Worm (Caenorhabditis elegans): Measurements from ENCODE around the gene ent-5.

ce11 chrX:4609635-4610034, 39.4 kb downstream of the ent-5 start:
- TF ChIP-seq snpc-4 (tag; optimal IDR thresholded peaks at IDR 0.05) = no peak
- no peak for TF ChIP-seq nhr-76 (tag; optimal IDR thresholded peaks at IDR 0.05)
- TF ChIP-seq ztf-11 (tag; optimal IDR thresholded peaks at IDR 0.05) = no peak
- TF ChIP-seq mes-2 (tag; optimal IDR thresholded peaks at IDR 0.05; ENCODE audit: poor library complexity, severe bottlenecking) = no peak
- no peak for TF ChIP-seq unc-39 (tag; optimal IDR thresholded peaks at IDR 0.05)
- no peak for TF ChIP-seq set-16 (GFP tag; IDR thresholded peaks at IDR 0.05)
- TF ChIP-seq aly-2 (tag; optimal IDR thresholded peaks at IDR 0.05) = no peak
- no peak for TF ChIP-seq mdl-1 (tag; optimal IDR thresholded peaks at IDR 0.05)
- TF ChIP-seq nhr-237 (tag; optimal IDR thresholded peaks at IDR 0.05) = no peak
- peak; percentile 17 for TF ChIP-seq aha-1 (tag)
- TF ChIP-seq dmd-9 (GFP tag; IDR thresholded peaks at IDR 0.05) = no peak
- TF ChIP-seq pqm-1 (tag; optimal IDR thresholded peaks at IDR 0.05) = no peak
- TF ChIP-seq nhr-77 (tag; optimal IDR thresholded peaks at IDR 0.05) = no peak
